Fruit fly (Drosophila melanogaster) whole organism, pupa: ENCODE results near the gene CG33124.

ENCODE experiments used
- CG10348 ChIP-seq: fragments of 200-800 bp; sonication (Bioruptor generic); IDR thresholded peaks from 2 replicates; pipeline ENCODE4 v1.3.6; 2022; ENCODE audit warnings: missing biosample characterization, missing genetic modification characterization
- CG12605 ChIP-seq: fragments of 200-800 bp; sonication (Bioruptor generic); IDR thresholded peaks from 2 replicates; pipeline ENCODE4 v1.3.6; 2022; ENCODE audit warnings: missing biosample characterization, missing genetic modification characterization
- CG13204 ChIP-seq: fragments of 200-800 bp; sonication (Bioruptor generic); optimal IDR thresholded peaks from 2 replicates; lab custom pipeline; 2018; ENCODE audit warnings: missing biosample characterization, mild to moderate bottlenecking, missing genetic modification characterization, moderate library complexity
- CG14655 ChIP-seq: fragments of 200-800 bp; sonication (Bioruptor generic); optimal IDR thresholded peaks from 3 replicates; lab custom pipeline; 2017; ENCODE audit warnings: mild to moderate bottlenecking, missing biosample characterization, missing genetic modification reagents, missing genetic modification characterization
- CG15710 ChIP-seq: fragments of 200-800 bp; sonication (Bioruptor generic); optimal IDR thresholded peaks from 2 replicates; lab custom pipeline; 2018; ENCODE audit warnings: missing biosample characterization, mild to moderate bottlenecking, missing genetic modification characterization, moderate library complexity
- CG17806 ChIP-seq: fragments of 200-800 bp; sonication (Bioruptor generic); optimal IDR thresholded peaks from 2 replicates; lab custom pipeline; 2018; ENCODE audit warnings: missing biosample characterization, mild to moderate bottlenecking, missing genetic modification characterization, moderate library complexity
- CG32121 ChIP-seq: fragments of 200-800 bp; sonication (Bioruptor generic); IDR thresholded peaks from 2 replicates; pipeline ENCODE4 v1.3.6; 2022; ENCODE audit warnings: missing biosample characterization, missing genetic modification characterization
- CG34367 ChIP-seq: fragments of 200-800 bp; sonication (Bioruptor generic); optimal IDR thresholded peaks from 2 replicates; lab custom pipeline; 2018; ENCODE audit warnings: missing biosample characterization, mild to moderate bottlenecking, missing genetic modification characterization
- CG4496 ChIP-seq: fragments of 200-800 bp; sonication (Bioruptor generic); IDR thresholded peaks from 3 replicates; pipeline ENCODE4 v1.3.6; 2022; ENCODE audit warnings: missing biosample characterization, missing genetic modification characterization
- CG8159 ChIP-seq: fragments of 200-800 bp; sonication (Bioruptor generic); optimal IDR thresholded peaks from 3 replicates; lab custom pipeline; 2018; ENCODE audit warnings: missing biosample characterization, mild to moderate bottlenecking, missing genetic modification characterization, moderate library complexity
- CG8301 ChIP-seq: fragments of 200-800 bp; sonication (Bioruptor generic); optimal IDR thresholded peaks from 2 replicates; lab custom pipeline; 2018; ENCODE audit warnings: missing biosample characterization, mild to moderate bottlenecking, missing genetic modification characterization
- CG9948 ChIP-seq: fragments of 200-800 bp; sonication (Bioruptor generic); optimal IDR thresholded peaks from 2 replicates; lab custom pipeline; 2018; ENCODE audit warnings: missing biosample characterization, mild to moderate bottlenecking, missing genetic modification characterization, moderate library complexity
- D1 ChIP-seq: fragments of 200-800 bp; sonication (Bioruptor generic); optimal IDR thresholded peaks from 2 replicates; lab custom pipeline; 2018; ENCODE audit warnings: missing biosample characterization, mild to moderate bottlenecking, missing genetic modification characterization, moderate library complexity
- EcR ChIP-seq: fragments of 200-800 bp; sonication (Bioruptor generic); optimal IDR thresholded peaks from 3 replicates; lab custom pipeline; 2019; ENCODE audit warnings: missing biosample characterization, missing genetic modification characterization, mild to moderate bottlenecking, moderate library complexity, missing genetic modification reagents
- Ets98B ChIP-seq: fragments of 200-800 bp; sonication (Bioruptor generic); IDR thresholded peaks from 2 replicates; pipeline ENCODE4 v1.3.6; 2022; ENCODE audit warnings: missing biosample characterization, missing genetic modification characterization
- Pif1A ChIP-seq: fragments of 200-800 bp; sonication (Bioruptor generic); optimal IDR thresholded peaks from 3 replicates; lab custom pipeline; 2016; ENCODE audit warnings: missing biosample characterization, missing genetic modification characterization
- Pif1B ChIP-seq: fragments of 200-800 bp; sonication (Bioruptor generic); optimal IDR thresholded peaks from 3 replicates; lab custom pipeline; 2016; ENCODE audit warnings: missing biosample characterization, missing genetic modification characterization
- Snoo ChIP-seq: fragments of 200-800 bp; sonication (Bioruptor generic); optimal IDR thresholded peaks from 3 replicates; lab custom pipeline; 2017; ENCODE audit warnings: missing biosample characterization, mild to moderate bottlenecking, missing genetic modification characterization, inconsistent platforms
- fd96Ca ChIP-seq: fragments of 200-800 bp; sonication (Bioruptor generic); IDR thresholded peaks from 3 replicates; pipeline ENCODE4 v1.3.6; 2022; ENCODE audit warnings: missing biosample characterization, missing genetic modification characterization
- gl ChIP-seq: fragments of 200-800 bp; sonication (Bioruptor generic); optimal IDR thresholded peaks from 2 replicates; lab custom pipeline; 2018; ENCODE audit warnings: missing biosample characterization, mild to moderate bottlenecking, missing genetic modification characterization
- rn ChIP-seq: fragments of 200-800 bp; sonication (Bioruptor generic); IDR thresholded peaks from 2 replicates; pipeline ENCODE4 v1.3.6; 2022; ENCODE audit warnings: missing biosample characterization, missing genetic modification characterization

The CG33124 gene

DNA sequence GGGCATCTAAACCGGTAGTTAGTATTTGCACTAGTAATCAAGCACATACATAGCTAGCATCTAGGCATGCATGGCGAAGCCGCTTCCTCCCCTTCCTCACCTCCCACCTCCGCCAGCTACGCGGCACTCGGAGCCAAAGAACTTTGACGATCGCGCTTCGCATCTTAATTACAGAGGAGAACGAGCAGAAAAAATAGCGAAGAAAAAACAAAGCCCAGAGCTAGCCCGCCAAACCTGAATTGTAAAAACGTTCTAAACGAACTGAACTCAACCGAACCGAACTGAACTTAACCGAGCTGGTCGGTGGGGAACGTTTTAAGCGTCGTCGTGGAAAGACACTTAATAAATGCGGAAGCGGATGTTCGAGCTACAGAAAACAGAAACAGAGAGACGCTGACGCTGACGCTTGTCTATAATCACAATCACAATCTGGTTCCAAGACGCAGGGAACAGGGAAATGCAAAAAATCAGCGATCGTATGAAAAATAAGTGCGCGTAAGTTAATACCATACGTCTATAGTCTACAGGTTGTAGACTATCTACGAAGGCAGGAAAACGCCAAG lies 39.9 kb downstream of the CG33124 start:
- no peak for TF ChIP-seq CG8159 (tag; lab: Kevin White, UChicago)
- peak; percentile 69 for TF ChIP-seq CG13204
- TF ChIP-seq D1 (tag; lab: Kevin White, UChicago), result no peak
- TF ChIP-seq gl (tag; lab: Kevin White, UChicago), result no peak
- TF ChIP-seq CG12605 (GFP tag; lab: Robert Waterston, UW), result no peak
- TF ChIP-seq EcR, result peak; percentile 95

DNA sequence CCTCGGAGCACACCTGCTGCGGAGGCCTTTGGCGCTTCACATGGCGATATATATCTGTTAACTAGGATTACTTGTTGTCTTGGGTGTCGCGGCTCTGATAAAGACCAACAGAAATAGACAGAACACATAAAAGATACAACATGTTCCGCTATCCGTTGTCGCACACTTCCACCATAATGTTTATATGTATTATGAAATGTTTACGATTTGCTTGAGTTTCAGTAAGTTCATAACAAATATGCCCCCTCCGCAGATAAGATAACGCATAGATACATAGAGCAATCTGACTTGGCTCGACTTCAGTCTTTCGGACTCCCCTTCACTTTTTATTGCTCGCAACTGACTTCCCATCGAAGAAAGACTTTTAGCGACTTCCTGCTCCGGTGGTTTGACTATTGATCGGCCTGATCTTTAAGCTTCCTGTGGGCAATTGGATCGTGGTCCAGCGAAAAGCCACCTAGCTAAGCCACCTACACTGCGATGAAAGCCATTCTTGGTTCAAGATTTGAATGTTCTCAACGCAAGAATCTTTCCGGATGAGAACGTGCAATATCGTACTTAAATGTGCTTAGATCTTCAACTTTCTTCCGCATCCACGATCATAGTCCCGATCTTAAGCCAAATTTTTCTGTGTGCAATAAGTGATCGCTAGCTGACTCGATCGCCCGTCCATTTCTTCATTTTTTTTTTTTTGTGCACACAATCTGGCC lies 40.6 kb downstream of the CG33124 start:
- TF ChIP-seq D1 (tag; lab: Kevin White, UChicago) (no peak), CG4496 (GFP tag; lab: Robert Waterston, UW) (peak; percentile 91), rn (GFP tag; lab: Robert Waterston, UW) (peak; percentile 68), CG9948 (tag; lab: Kevin White, UChicago) (peak; percentile 79), EcR (no peak), Snoo (no peak), Pif1A (GFP tag; lab: Kevin White, UChicago) (peak; percentile 71), CG17806 (peak; percentile 81), CG12605 (GFP tag; lab: Robert Waterston, UW) (peak; percentile 46; the same call in 1 of the 2 replicates), CG14655 (GFP tag; lab: Kevin White, UChicago) (peak; percentile 91), CG15710 (tag; lab: Kevin White, UChicago) (peak; percentile 19), CG32121 (GFP tag; lab: Robert Waterston, UW) (peak; percentile 52), CG13204 (no peak), CG8159 (tag; lab: Kevin White, UChicago) (peak; percentile 73), fd96Ca (GFP tag; lab: Robert Waterston, UW) (peak; percentile 94), Ets98B (peak; percentile 80), Pif1B (GFP tag; lab: Kevin White, UChicago) (peak; percentile 76), CG34367 (tag; lab: Kevin White, UChicago) (peak; percentile 63), CG8301 (tag; lab: Kevin White, UChicago) (peak; percentile 91), CG10348 (no peak), gl (tag; lab: Kevin White, UChicago) (peak; percentile 43)
- TF ChIP-seq, all 21 proteins: peak for 16

DNA sequence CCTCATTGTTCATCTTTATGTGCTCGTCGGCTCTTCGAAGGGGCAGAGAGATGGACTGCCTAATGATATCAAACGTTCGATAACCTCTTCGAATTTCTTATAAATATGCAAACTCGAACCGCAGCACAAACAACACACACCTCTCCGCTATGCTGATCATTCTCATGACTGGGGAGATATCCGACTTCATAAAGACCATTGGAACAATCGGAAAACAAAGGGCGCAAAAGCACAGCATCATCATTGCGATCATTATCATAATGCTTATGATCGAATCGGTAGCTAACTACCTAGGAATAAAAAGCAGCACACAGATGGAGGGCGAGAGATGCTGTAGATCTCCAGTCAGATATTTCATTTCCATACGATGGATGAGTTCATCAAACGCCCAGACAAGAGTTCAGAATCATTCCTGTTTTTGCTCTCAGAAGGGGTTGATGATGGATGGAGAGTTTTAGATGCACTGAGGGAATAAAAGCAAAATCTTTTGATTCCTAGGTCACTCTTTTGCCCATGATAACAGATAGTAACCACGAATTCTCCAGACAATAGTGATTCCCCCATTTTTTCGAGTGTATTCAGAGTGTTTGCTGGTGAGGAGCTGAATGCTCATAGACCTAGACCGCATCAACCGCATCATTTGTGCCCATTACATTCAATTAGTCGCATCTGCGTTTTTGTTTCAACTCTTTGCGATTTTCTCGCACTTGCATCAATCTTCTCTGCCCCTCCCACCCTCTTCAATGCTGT lies 41.8 kb downstream of the CG33124 start:
- TF ChIP-seq CG9948 (tag; lab: Kevin White, UChicago) (peak; percentile 20), CG12605 (GFP tag; lab: Robert Waterston, UW) (no peak; the same call in 1 of the 2 replicates), CG8159 (tag; lab: Kevin White, UChicago) (peak; percentile 3), EcR (no peak), Ets98B (no peak), fd96Ca (GFP tag; lab: Robert Waterston, UW) (no peak), CG8301 (tag; lab: Kevin White, UChicago) (peak; percentile 32), CG10348 (no peak), CG34367 (tag; lab: Kevin White, UChicago) (no peak), CG15710 (tag; lab: Kevin White, UChicago) (peak; percentile 7), Pif1A (GFP tag; lab: Kevin White, UChicago) (no peak), D1 (tag; lab: Kevin White, UChicago) (no peak), Pif1B (GFP tag; lab: Kevin White, UChicago) (no peak), Snoo (no peak), CG32121 (GFP tag; lab: Robert Waterston, UW) (no peak), gl (tag; lab: Kevin White, UChicago) (no peak), CG4496 (GFP tag; lab: Robert Waterston, UW) (peak; percentile 36; the same call in 1 of the 3 replicates), rn (GFP tag; lab: Robert Waterston, UW) (no peak), CG14655 (GFP tag; lab: Kevin White, UChicago) (peak; percentile 44), CG17806 (peak; percentile 17), CG13204 (no peak)
- TF ChIP-seq, all 21 proteins: peak for 7

DNA sequence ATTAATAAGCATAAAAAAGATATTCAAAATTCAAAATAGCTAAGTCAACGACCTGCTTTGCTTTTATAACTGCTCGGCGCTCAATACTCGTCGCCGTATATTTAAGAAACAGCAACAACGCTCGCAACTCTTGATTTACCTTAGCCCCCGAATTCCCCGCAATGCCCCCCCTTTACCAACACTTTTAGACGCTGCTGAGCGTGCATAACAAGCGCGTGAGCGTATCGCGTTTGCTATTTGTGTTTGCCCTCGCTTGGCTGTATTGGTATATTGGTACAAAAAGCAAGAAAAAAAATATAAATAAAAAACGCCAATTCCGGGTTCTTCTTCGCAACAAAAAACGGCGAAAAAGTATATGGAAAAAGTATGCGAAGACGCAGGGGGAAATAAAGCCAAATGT lies 43.0 kb downstream of the CG33124 start:
- TF ChIP-seq CG10348, result no peak
- TF ChIP-seq gl (tag; lab: Kevin White, UChicago), result no peak
- no peak for TF ChIP-seq CG8159 (tag; lab: Kevin White, UChicago)
- TF ChIP-seq CG13204, result peak; percentile 20
- no peak for TF ChIP-seq CG9948 (tag; lab: Kevin White, UChicago)
- no peak for TF ChIP-seq CG32121 (GFP tag; lab: Robert Waterston, UW)
- no peak for TF ChIP-seq CG4496 (GFP tag; lab: Robert Waterston, UW)
- no peak for TF ChIP-seq CG34367 (tag; lab: Kevin White, UChicago)
- TF ChIP-seq CG12605 (GFP tag; lab: Robert Waterston, UW), result no peak
- TF ChIP-seq Pif1B (GFP tag; lab: Kevin White, UChicago), result no peak
- TF ChIP-seq CG17806, result no peak
- TF ChIP-seq Ets98B, result peak; percentile 31; the same call in 1 of the 2 replicates
- TF ChIP-seq, all 21 proteins: peak for 2

DNA sequence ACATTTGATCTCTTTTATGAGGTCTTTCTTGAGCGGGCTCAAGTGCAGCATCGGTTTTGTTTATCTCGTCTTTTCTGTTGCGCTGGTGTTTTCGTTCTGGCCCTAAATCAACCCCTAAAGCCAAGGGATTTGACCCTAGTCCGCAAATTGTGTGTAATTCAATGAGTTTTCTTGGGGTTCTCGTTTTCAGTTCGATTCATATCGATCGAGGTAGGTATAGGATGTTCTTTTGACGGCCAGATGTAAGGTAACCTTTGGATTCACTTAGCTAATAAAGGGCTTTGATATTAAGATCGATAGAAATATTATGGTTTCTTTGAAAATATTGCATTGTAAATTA lies 43.7 kb downstream of the CG33124 start:
- TF ChIP-seq Pif1A (GFP tag; lab: Kevin White, UChicago) (no peak), EcR (peak; percentile 59)
